Worm (Caenorhabditis elegans): ENCODE data around the gene dyf-6.
A peak's percentile ranks its signal among the peaks of the same experiment; 100 is the strongest.

Gene dyf-6

DNA sequence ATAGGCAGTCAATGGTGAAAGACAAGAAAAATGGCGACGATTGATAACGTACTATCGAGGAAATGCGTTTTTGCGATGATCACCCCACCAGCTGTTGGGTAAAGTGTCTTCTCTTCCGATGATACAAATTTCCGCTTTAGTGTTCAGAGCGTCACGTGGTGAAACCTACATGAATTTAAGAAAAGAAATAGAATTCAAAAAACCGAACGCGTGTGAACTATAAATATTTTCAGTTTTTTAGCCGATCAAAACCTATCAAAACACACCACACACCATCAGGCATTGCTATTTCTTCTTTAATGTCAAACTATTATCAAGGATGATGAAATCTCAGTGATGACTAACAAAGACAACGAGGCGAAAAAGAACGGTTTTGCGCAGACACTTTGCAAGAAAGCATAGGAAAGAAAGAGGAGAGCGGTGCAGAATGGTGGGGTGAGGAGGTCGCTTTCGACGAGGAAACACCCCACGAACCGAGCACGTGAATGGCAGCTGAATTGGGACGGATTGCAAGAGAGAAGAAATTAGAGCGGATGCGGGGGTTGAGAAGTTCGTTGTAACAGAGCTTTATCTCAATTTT, 54.2 kb downstream of the dyf-6 start (continued):
- peak; percentile 56 for TF ChIP-seq ztf-26 (tag; optimal IDR thresholded peaks at IDR 0.05)
- no peak for TF ChIP-seq nfya-1 (tag; optimal IDR thresholded peaks at IDR 0.05; ENCODE audit: borderline replicate concordance, insufficient read depth)
- no peak for TF ChIP-seq madf-6 (GFP tag; IDR thresholded peaks at IDR 0.05)
- no peak for TF ChIP-seq mxl-1 (tag; optimal IDR thresholded peaks at IDR 0.05)
- no peak for TF ChIP-seq repo-1 (tag; optimal IDR thresholded peaks at IDR 0.05)
- TF ChIP-seq ceh-79 (tag; optimal IDR thresholded peaks at IDR 0.05) = no peak
- TF ChIP-seq nhr-27 (tag; optimal IDR thresholded peaks at IDR 0.05) = no peak
- TF ChIP-seq lin-26 (GFP tag; IDR thresholded peaks at IDR 0.05) = no peak
- no peak for TF ChIP-seq madf-10 (tag; optimal IDR thresholded peaks at IDR 0.05)

All from whole organism, young adult.